Worm (Caenorhabditis elegans) whole organism, mixed stage, embryonic: ENCODE results near the gene C13A10.2.

Experiments used
- ceh-39 ChIP-seq: fragments of 150-350 bp; optimal IDR thresholded peaks from 2 replicates; lab custom pipeline; 2014; ENCODE audit warnings: missing biosample characterization, missing genetic modification characterization
- cnd-1 ChIP-seq: fragments of 200-800 bp; sonication (Bioruptor generic); optimal IDR thresholded peaks from 2 replicates; lab custom pipeline; 2018; ENCODE audit warnings: mild to moderate bottlenecking, missing genetic modification characterization, missing compliant biosample characterization
- elt-3 ChIP-seq: fragments of 150-350 bp; optimal IDR thresholded peaks from 2 replicates; lab custom pipeline; 2014; ENCODE audit warnings: missing biosample characterization, missing genetic modification characterization
- mep-1 ChIP-seq: fragments of 150-350 bp; optimal IDR thresholded peaks from 2 replicates; lab custom pipeline; 2017; ENCODE audit warnings: missing biosample characterization, missing genetic modification reagents, missing genetic modification characterization, inconsistent platforms
- nhr-76 ChIP-seq: sonication (generic microtip); optimal IDR thresholded peaks from 2 replicates; lab custom pipeline; 2017; ENCODE audit warnings: missing biosample characterization, missing genetic modification characterization
- pha-4 ChIP-seq: fragments of 150-350 bp; optimal IDR thresholded peaks from 2 replicates; lab custom pipeline; 2018; ENCODE audit warnings: missing biosample characterization, missing genetic modification reagents, missing genetic modification characterization
- sptf-1 ChIP-seq: sonication (generic microtip); optimal IDR thresholded peaks from 2 replicates; lab custom pipeline; 2017; ENCODE audit warnings: mild to moderate bottlenecking, missing genetic modification characterization, moderate library complexity, missing compliant biosample characterization
- unc-39 ChIP-seq: fragments of 150-350 bp; optimal IDR thresholded peaks from 2 replicates; lab custom pipeline; 2014; ENCODE audit warnings: missing biosample characterization, missing genetic modification characterization

ce11 chrII:1309892-1310516 lies 47.8 kb downstream of the C13A10.2 start, which contains the start of the genes alh-6 and fcho-1:
- TF ChIP-seq sptf-1 (tag; lab: Kevin White, UChicago) (peak; percentile 40), nhr-76 (tag; lab: Kevin White, UChicago) (no peak), cnd-1 (tag; lab: Kevin White, UChicago) (no peak), mep-1 (tag; lab: Kevin White, UChicago) (no peak), unc-39 (tag; lab: Kevin White, UChicago) (no peak), pha-4 (tag; lab: Kevin White, UChicago) (no peak), elt-3 (tag; lab: Kevin White, UChicago) (no peak), ceh-39 (tag; lab: Kevin White, UChicago) (no peak)
